Worm (Caenorhabditis elegans) whole organism, midembryonic: ENCODE results near the gene Y38F1A.4.

Experiments
- T22C8.4 ChIP-seq: fragments of 200-800 bp; sonication (Bioruptor generic); IDR thresholded peaks from 2 replicates; pipeline ENCODE4 v1.3.6; 2022; ENCODE audit warnings: missing genetic modification characterization, missing compliant biosample characterization
- cog-1 ChIP-seq: sonication (generic microtip); optimal IDR thresholded peaks from 2 replicates; lab custom pipeline; 2016; ENCODE audit warnings: missing genetic modification characterization, missing compliant biosample characterization
- flt-1 ChIP-seq: fragments of 200-800 bp; sonication (Bioruptor generic); IDR thresholded peaks from 2 replicates; pipeline ENCODE4 v1.3.6; 2022; ENCODE audit warnings: missing genetic modification characterization, missing compliant biosample characterization
- klf-2 ChIP-seq: fragments of 200-800 bp; sonication (Bioruptor generic); conservative IDR thresholded peaks from 2 replicates; pipeline ENCODE4 v1.3.6; 2022; ENCODE audit warnings: missing genetic modification reagents, missing genetic modification characterization, missing compliant biosample characterization
- med-1 ChIP-seq: sonication (generic microtip); optimal IDR thresholded peaks from 2 replicates; lab custom pipeline; 2017; ENCODE audit warnings: missing genetic modification characterization, mild to moderate bottlenecking, missing compliant biosample characterization, antibody characterized with exemption, missing genetic modification reagents; ENCODE audit not compliant: insufficient read depth
- ref-1 ChIP-seq: fragments of 200-800 bp; sonication (Bioruptor generic); conservative IDR thresholded peaks from 2 replicates; pipeline ENCODE4 v1.3.6; 2022; ENCODE audit warnings: missing genetic modification reagents, missing genetic modification characterization, missing compliant biosample characterization
- tab-1 ChIP-seq: fragments of 200-800 bp; sonication (Bioruptor generic); IDR thresholded peaks from 2 replicates; pipeline ENCODE4 v1.3.6; 2022; ENCODE audit warnings: missing genetic modification characterization, missing compliant biosample characterization
- ztf-23 ChIP-seq: fragments of 200-800 bp; sonication (Bioruptor generic); IDR thresholded peaks from 2 replicates; pipeline ENCODE4 v1.3.6; 2022; ENCODE audit warnings: missing genetic modification reagents, missing genetic modification characterization, missing compliant biosample characterization
- ztf-29 ChIP-seq: fragments of 200-800 bp; sonication (Bioruptor generic); IDR thresholded peaks from 2 replicates; pipeline ENCODE4 v1.3.6; 2022; ENCODE audit warnings: missing genetic modification reagents, missing genetic modification characterization, missing compliant biosample characterization

Y38F1A.4 gene

DNA sequence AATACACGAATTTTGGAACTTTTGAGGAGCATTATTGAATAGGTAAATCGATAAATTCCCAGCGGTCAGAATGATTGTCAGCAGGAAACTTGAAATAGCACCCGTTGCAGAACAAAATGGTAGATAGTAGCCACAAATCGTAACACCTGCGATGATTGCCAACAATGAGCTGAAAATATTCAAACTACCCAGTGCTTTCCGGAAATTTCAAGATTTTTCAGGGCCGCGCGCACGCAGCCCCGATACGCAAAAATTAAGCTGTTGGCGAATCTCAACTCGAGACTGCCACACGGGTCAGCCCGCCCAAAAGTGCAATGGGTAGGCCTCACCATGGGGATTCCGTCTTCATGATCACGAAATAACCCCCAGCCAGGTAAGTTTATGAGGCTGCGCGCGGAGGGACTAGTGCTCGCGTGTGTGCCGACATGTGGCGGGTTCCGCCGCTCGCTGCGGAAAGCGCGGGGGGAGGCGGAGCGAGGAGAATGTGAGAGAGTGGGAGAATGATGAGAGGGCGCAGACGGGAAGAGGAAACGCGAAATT, 24.9 kb downstream of the Y38F1A.4 start:
- TF ChIP-seq T22C8.4 (no peak; the same call in 1 of the 2 replicates), ztf-23 (GFP tag; lab: Robert Waterston, UW) (0 out of 2 replicates have a peak, but pooled peaks have one; percentile 37), klf-2 (0 out of 2 replicates have a peak, but pooled peaks have one; percentile 56), ref-1 (GFP tag; lab: Robert Waterston, UW) (0 out of 2 replicates have a peak, but pooled peaks have one; percentile 48), cog-1 (tag; lab: Kevin White, UChicago) (peak; percentile 52), med-1 (GFP tag; lab: Kevin White, UChicago) (no peak), tab-1 (GFP tag; lab: Robert Waterston, UW) (peak; percentile 72; the same call in 1 of the 2 replicates), ztf-29 (GFP tag; lab: Robert Waterston, UW) (peak; percentile 49; the same call in 1 of the 2 replicates), flt-1 (GFP tag; lab: Robert Waterston, UW) (peak; percentile 88)

DNA sequence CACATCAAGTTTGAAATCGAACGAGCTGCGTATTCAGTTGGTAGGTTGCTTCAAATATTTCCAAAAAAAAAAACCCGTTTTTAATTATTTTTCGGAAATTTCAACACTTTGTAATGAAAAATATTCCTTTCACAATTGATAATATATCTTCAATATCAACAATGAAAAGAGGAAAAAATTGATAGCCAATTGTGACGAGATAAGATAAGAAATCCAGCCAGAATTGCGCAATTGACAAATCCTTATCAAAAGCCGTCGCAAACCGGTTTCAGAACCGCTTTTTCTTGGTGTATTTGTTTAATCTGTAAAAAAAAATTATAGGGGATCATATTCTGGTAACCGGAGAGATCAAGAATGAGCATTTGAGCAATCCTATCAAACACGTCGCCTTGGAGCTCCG, 27.0 kb downstream of the Y38F1A.4 start:
- TF ChIP-seq ztf-29 (GFP tag; lab: Robert Waterston, UW) = no peak

DNA sequence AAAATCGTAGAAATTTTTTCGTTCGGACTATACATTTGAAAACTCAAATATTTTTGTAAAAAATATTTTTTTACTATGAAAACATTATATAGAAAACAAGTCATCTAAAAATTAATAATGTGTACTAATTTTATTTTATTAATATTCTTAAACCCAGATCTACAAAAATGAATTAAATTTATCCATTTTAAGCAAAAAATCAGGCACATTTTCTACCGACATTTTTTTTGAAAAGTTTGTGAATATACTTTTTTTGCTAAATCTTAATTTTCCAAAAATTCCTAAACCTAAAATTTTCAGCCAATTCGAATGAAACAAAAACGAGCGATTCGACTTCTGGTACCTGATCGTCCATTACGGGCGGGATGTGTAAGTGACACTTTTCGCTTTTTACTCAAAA, 29.7 kb downstream of the Y38F1A.4 start, which contains the start of gene arrd-10:
Gene arrd-10 (plus strand): TSS at position 301 of the 400 bp plus-strand sequence.
- TF ChIP-seq ztf-29 (GFP tag; lab: Robert Waterston, UW) (no peak), flt-1 (GFP tag; lab: Robert Waterston, UW) (no peak), ref-1 (GFP tag; lab: Robert Waterston, UW) (no peak), T22C8.4 (no peak)

DNA sequence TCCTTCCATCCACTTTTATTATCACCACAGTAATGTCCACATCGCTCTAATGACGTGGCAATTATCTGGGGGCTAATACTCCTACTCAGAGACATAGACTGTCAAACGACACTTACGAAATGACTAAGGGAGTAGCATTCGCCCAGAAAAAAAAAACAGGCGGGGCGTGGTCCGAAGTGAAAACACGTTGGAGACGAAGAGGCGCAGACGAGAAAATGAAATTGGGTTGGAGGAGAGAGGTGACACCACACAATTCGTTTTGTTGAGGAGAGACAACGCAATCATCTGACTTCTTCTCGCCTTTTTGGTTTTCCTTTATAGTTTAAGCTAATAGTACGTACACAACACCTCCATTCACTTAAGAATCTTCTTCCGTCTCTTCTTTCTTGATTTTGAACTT, 30.4 kb downstream of the Y38F1A.4 start:
- TF ChIP-seq med-1 (GFP tag; lab: Kevin White, UChicago) (no peak), ztf-29 (GFP tag; lab: Robert Waterston, UW) (no peak), ref-1 (GFP tag; lab: Robert Waterston, UW) (no peak), flt-1 (GFP tag; lab: Robert Waterston, UW) (no peak), ztf-23 (GFP tag; lab: Robert Waterston, UW) (no peak), T22C8.4 (no peak), cog-1 (tag; lab: Kevin White, UChicago) (no peak), tab-1 (GFP tag; lab: Robert Waterston, UW) (no peak), klf-2 (no peak)

DNA sequence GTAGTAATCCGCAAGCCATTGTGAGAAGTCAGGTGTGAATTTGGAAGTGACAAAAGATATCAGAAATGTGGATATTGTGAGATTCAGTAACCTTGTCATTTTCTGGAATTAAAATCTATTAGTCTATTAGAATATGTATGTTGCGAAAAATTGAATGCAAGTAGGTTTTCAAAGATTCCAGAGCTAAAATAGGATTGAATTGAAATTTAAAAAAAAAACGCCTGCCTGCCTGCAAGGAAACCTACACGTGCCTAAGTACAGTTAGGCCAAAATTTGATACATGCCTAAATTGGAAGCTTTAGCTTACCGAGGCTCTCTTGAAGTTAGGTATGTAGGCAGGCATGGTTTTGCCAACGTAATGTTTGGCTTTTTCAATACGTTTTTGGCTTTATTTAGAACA, 34.3 kb downstream of the Y38F1A.4 start, which contains the start of gene lips-9:
Gene lips-9 (minus strand): TSS at position 101 of the 400 bp plus-strand sequence.
- no peak for TF ChIP-seq med-1 (GFP tag; lab: Kevin White, UChicago)
- TF ChIP-seq klf-2 = no peak
- no peak for TF ChIP-seq ref-1 (GFP tag; lab: Robert Waterston, UW)
- TF ChIP-seq tab-1 (GFP tag; lab: Robert Waterston, UW) = no peak
- TF ChIP-seq ztf-29 (GFP tag; lab: Robert Waterston, UW) = no peak
- no peak for TF ChIP-seq flt-1 (GFP tag; lab: Robert Waterston, UW)
- no peak for TF ChIP-seq cog-1 (tag; lab: Kevin White, UChicago)
- no peak for TF ChIP-seq T22C8.4
- no peak for TF ChIP-seq ztf-23 (GFP tag; lab: Robert Waterston, UW)

DNA sequence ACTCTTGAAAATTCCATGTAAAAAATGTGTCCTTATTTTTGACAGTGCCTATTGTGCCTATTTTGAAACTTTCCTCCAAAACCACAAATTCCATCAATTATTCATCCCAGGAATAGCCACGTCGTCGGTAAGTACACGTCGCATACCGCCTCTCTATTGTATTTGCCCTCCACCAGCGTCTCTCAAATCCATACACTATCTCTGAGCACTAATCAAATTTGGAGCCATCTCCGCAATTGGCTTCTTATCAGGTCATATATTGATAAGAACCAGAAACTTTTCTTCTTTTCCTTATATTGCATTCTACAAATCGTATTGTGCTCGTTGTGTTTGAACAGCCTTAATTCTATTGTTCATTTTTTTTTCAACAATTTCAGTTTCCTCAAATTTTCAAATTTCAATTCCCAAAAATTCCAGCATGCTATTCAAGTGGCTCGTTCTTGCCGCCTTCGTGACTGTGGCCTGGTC, 38.0 kb downstream of the Y38F1A.4 start, which contains the start of gene dct-18:
Gene dct-18 (plus strand): TSS at position 418 of the 468 bp plus-strand sequence.
- TF ChIP-seq ref-1 (GFP tag; lab: Robert Waterston, UW) (no peak), ztf-29 (GFP tag; lab: Robert Waterston, UW) (no peak), klf-2 (no peak), med-1 (GFP tag; lab: Kevin White, UChicago) (no peak), tab-1 (GFP tag; lab: Robert Waterston, UW) (no peak), ztf-23 (GFP tag; lab: Robert Waterston, UW) (no peak), flt-1 (GFP tag; lab: Robert Waterston, UW) (no peak), cog-1 (tag; lab: Kevin White, UChicago) (no peak), T22C8.4 (no peak)

DNA sequence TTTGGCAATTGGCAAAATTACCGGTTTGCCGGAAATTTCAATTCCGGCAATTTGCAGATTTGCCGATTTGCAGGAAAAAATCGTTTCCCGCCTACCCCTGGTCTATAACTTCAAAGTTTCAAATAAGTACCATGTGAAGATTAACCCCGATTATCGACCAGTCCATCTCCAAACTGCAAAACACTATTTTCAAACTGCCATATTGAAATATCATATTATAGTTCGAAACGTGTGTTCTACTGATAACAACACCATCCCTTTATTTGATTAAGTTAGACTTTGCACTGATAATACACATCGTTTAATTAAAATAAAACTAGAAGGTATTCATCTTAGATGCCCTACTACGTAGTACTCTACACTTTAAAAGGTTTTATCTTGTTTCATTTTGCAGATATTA, 39.4 kb downstream of the Y38F1A.4 start:
- TF ChIP-seq flt-1 (GFP tag; lab: Robert Waterston, UW) = no peak
- TF ChIP-seq cog-1 (tag; lab: Kevin White, UChicago) = no peak
- no peak for TF ChIP-seq ref-1 (GFP tag; lab: Robert Waterston, UW)
- no peak for TF ChIP-seq ztf-23 (GFP tag; lab: Robert Waterston, UW)
- no peak for TF ChIP-seq tab-1 (GFP tag; lab: Robert Waterston, UW)
- no peak for TF ChIP-seq med-1 (GFP tag; lab: Kevin White, UChicago)
- TF ChIP-seq klf-2 = no peak
- no peak for TF ChIP-seq ztf-29 (GFP tag; lab: Robert Waterston, UW)

DNA sequence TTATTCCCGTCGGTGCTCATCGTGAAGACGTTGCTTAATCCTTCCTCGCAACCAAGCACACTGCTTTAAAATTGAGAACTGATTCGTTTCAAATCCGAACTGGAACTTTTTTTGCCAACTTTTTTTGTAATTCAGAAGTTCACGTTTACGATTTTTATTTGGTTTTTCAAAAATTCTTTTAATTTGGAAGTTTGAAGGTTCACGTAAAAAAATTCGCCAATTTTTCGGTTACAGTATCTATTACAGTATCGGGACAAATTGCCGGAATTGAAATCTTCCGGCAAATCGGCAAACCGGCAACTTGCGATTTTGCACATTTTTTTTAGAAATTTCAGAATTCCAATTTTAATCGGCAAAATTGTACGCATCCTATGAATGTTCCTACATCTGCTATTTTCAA, 41.3 kb downstream of the Y38F1A.4 start, which contains the start of gene F58G1.3:
Gene F58G1.3 (minus strand): TSS at position 101 of the 400 bp plus-strand sequence.
- TF ChIP-seq flt-1 (GFP tag; lab: Robert Waterston, UW) (no peak), tab-1 (GFP tag; lab: Robert Waterston, UW) (no peak), ztf-23 (GFP tag; lab: Robert Waterston, UW) (no peak), T22C8.4 (no peak), ref-1 (GFP tag; lab: Robert Waterston, UW) (no peak), klf-2 (no peak), med-1 (GFP tag; lab: Kevin White, UChicago) (no peak), cog-1 (tag; lab: Kevin White, UChicago) (no peak), ztf-29 (GFP tag; lab: Robert Waterston, UW) (no peak)

DNA sequence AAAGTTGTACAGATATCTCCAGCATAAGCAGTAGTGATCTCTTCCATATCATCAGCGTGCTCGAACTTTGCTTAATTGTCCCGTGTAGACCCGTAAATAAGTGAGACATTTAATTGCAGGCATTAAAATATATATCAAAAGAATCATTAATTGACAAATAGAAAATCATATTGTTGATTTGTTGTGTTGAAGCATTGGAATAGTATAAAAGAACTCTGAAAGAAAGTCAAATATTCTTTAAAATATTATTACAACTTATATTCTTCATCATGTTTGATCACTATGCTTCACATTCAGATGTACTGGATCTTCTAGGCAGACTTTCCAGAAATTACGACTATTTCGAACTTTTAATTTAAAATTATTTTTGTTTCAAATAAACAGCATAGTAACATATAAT, 44.0 kb downstream of the Y38F1A.4 start, which contains the start of gene F58G1.8:
Gene F58G1.8 (minus strand): TSS at position 101 of the 400 bp plus-strand sequence.
- TF ChIP-seq ztf-29 (GFP tag; lab: Robert Waterston, UW) (no peak), klf-2 (no peak), med-1 (GFP tag; lab: Kevin White, UChicago) (no peak), tab-1 (GFP tag; lab: Robert Waterston, UW) (no peak)
